Fruit fly (Drosophila melanogaster) whole organism, embryonic: ENCODE results near the gene Oseg2.
A peak's percentile ranks its signal among the peaks of the same experiment; 100 is the strongest.

Source experiments
- CG10209 ChIP-seq: fragments of 200-800 bp; sonication (Bioruptor generic); optimal IDR thresholded peaks from 3 replicates; lab custom pipeline; 2017; ENCODE audit warnings: missing biosample characterization, mild to moderate bottlenecking, missing genetic modification characterization, missing genetic modification reagents
- CG11695 ChIP-seq: fragments of 200-800 bp; sonication (Bioruptor generic); IDR thresholded peaks from 3 replicates; pipeline ENCODE4 v1.3.6; 2022; ENCODE audit warnings: missing biosample characterization, missing genetic modification characterization
- CG12299 ChIP-seq: fragments of 200-800 bp; sonication (Bioruptor generic); optimal IDR thresholded peaks from 2 replicates; lab custom pipeline; 2018; ENCODE audit warnings: missing biosample characterization, mild to moderate bottlenecking, missing genetic modification characterization
- CG12391 ChIP-seq: fragments of 200-800 bp; sonication (Bioruptor generic); optimal IDR thresholded peaks from 3 replicates; lab custom pipeline; 2018; ENCODE audit warnings: missing biosample characterization, mild to moderate bottlenecking, missing genetic modification characterization, moderate library complexity
- CG13287 ChIP-seq: fragments of 200-800 bp; sonication (Bioruptor generic); IDR thresholded peaks from 2 replicates; pipeline ENCODE4 v1.3.6; 2022; ENCODE audit warnings: missing biosample characterization, missing genetic modification characterization; ENCODE audit not compliant: partially characterized antibody
- CG15479 ChIP-seq: fragments of 200-800 bp; sonication (Bioruptor generic); optimal IDR thresholded peaks from 3 replicates; lab custom pipeline; 2019; ENCODE audit warnings: missing biosample characterization, mild to moderate bottlenecking, missing genetic modification characterization, moderate library complexity
- CG16863 ChIP-seq: fragments of 200-800 bp; sonication (Bioruptor generic); optimal IDR thresholded peaks from 3 replicates; lab custom pipeline; 2016; ENCODE audit warnings: missing biosample characterization, missing genetic modification characterization
- CG2678 ChIP-seq: fragments of 200-800 bp; sonication (Bioruptor generic); optimal IDR thresholded peaks from 3 replicates; lab custom pipeline; 2019; ENCODE audit warnings: missing biosample characterization, mild to moderate bottlenecking, missing genetic modification characterization, moderate library complexity
- CG30020 ChIP-seq: fragments of 200-800 bp; optimal IDR thresholded peaks from 2 replicates; lab custom pipeline; 2019; ENCODE audit warnings: missing biosample characterization, mild to moderate bottlenecking, missing genetic modification characterization, moderate library complexity
- CG32772 ChIP-seq: fragments of 200-800 bp; sonication (Bioruptor generic); IDR thresholded peaks from 2 replicates; pipeline ENCODE4 v1.3.6; 2022; ENCODE audit warnings: missing biosample characterization, missing genetic modification characterization
- CG33213 ChIP-seq: fragments of 200-800 bp; sonication (Bioruptor generic); optimal IDR thresholded peaks from 3 replicates; lab custom pipeline; 2016; ENCODE audit warnings: missing biosample characterization, missing genetic modification characterization
- CG4282 ChIP-seq: fragments of 200-800 bp; sonication (Bioruptor generic); optimal IDR thresholded peaks from 2 replicates; lab custom pipeline; 2016; ENCODE audit warnings: missing biosample characterization, missing genetic modification characterization
- CG4617 ChIP-seq: fragments of 200-800 bp; sonication (Bioruptor generic); optimal IDR thresholded peaks from 3 replicates; lab custom pipeline; 2016; ENCODE audit warnings: missing biosample characterization, missing genetic modification characterization, borderline replicate concordance
- CG6765 ChIP-seq: fragments of 200-800 bp; sonication (Bioruptor generic); optimal IDR thresholded peaks from 3 replicates; lab custom pipeline; 2017; ENCODE audit warnings: missing biosample characterization, mild to moderate bottlenecking, missing genetic modification characterization
- CG7556 ChIP-seq: fragments of 200-800 bp; sonication (Bioruptor generic); optimal IDR thresholded peaks from 2 replicates; lab custom pipeline; 2017; ENCODE audit warnings: missing biosample characterization, mild to moderate bottlenecking, missing genetic modification characterization
- CG8089 ChIP-seq: fragments of 200-800 bp; sonication (Bioruptor generic); optimal IDR thresholded peaks from 3 replicates; lab custom pipeline; 2016; ENCODE audit warnings: missing biosample characterization, missing genetic modification characterization
- CG8944 ChIP-seq: fragments of 200-800 bp; sonication (Bioruptor generic); optimal IDR thresholded peaks from 3 replicates; lab custom pipeline; 2016; ENCODE audit warnings: missing biosample characterization, missing genetic modification characterization
- CTCF ChIP-seq: fragments of 200-800 bp; sonication (Bioruptor generic); optimal IDR thresholded peaks from 2 replicates; lab custom pipeline; 2017; ENCODE audit warnings: missing biosample characterization, mild to moderate bottlenecking, missing genetic modification characterization, moderate library complexity
- D19B ChIP-seq: fragments of 200-800 bp; sonication (Bioruptor generic); optimal IDR thresholded peaks from 2 replicates; lab custom pipeline; 2017; ENCODE audit warnings: missing biosample characterization, mild to moderate bottlenecking, missing genetic modification characterization
- Dad ChIP-seq: fragments of 200-800 bp; sonication (Bioruptor generic); optimal IDR thresholded peaks from 3 replicates; lab custom pipeline; 2016; ENCODE audit warnings: missing biosample characterization, missing genetic modification characterization
- Dip2 ChIP-seq: fragments of 200-800 bp; sonication (Bioruptor generic); IDR thresholded peaks from 2 replicates; pipeline ENCODE4 v1.3.6; 2022; ENCODE audit warnings: missing biosample characterization, missing genetic modification characterization
- Drgx ChIP-seq: fragments of 200-800 bp; sonication (Bioruptor generic); IDR thresholded peaks from 2 replicates; pipeline ENCODE4 v1.3.6; 2022; ENCODE audit warnings: missing biosample characterization, missing genetic modification characterization
- ERR ChIP-seq: fragments of 200-800 bp; sonication (Bioruptor generic); optimal IDR thresholded peaks from 2 replicates; lab custom pipeline; 2016; ENCODE audit warnings: missing biosample characterization, missing genetic modification characterization
- Elba2 ChIP-seq: fragments of 200-800 bp; sonication (Bioruptor generic); optimal IDR thresholded peaks from 3 replicates; lab custom pipeline; 2016; ENCODE audit warnings: missing biosample characterization, missing genetic modification characterization
- Pdp1 ChIP-seq, 2 experiments: fragments of 200-800 bp; sonication (Bioruptor generic); optimal IDR thresholded peaks; 3 replicates each; lab custom pipeline; 2016; ENCODE audit warnings: missing biosample characterization in 2 of 2, missing genetic modification characterization in 2 of 2, mild to moderate bottlenecking in 1 of 2, moderate library complexity in 1 of 2
- Poxn ChIP-seq: fragments of 200-800 bp; sonication (Bioruptor generic); IDR thresholded peaks from 2 replicates; pipeline ENCODE4 v1.3.6; 2022; ENCODE audit warnings: missing biosample characterization, missing genetic modification characterization
- Sox100B ChIP-seq: fragments of 200-800 bp; sonication (Bioruptor generic); optimal IDR thresholded peaks from 3 replicates; lab custom pipeline; 2018; ENCODE audit warnings: missing biosample characterization, mild to moderate bottlenecking, missing genetic modification characterization
- Taf1 ChIP-seq: fragments of 200-800 bp; sonication (Bioruptor generic); IDR thresholded peaks from 2 replicates; pipeline ENCODE4 v1.3.6; 2022; ENCODE audit warnings: missing biosample characterization, missing genetic modification characterization
- YL-1 ChIP-seq: fragments of 200-800 bp; sonication (Bioruptor generic); optimal IDR thresholded peaks from 3 replicates; lab custom pipeline; 2017; ENCODE audit warnings: missing biosample characterization, mild to moderate bottlenecking, missing genetic modification characterization
- al ChIP-seq: fragments of 200-800 bp; sonication (Bioruptor generic); IDR thresholded peaks from 2 replicates; pipeline ENCODE4 v1.3.6; 2022; ENCODE audit warnings: missing biosample characterization, missing genetic modification characterization
- amos ChIP-seq: fragments of 200-800 bp; sonication (Bioruptor generic); IDR thresholded peaks from 2 replicates; pipeline ENCODE4 v1.3.6; 2022; ENCODE audit warnings: missing biosample characterization, missing genetic modification characterization; ENCODE audit not compliant: partially characterized antibody
- ato ChIP-seq: fragments of 200-800 bp; sonication (Bioruptor generic); IDR thresholded peaks from 2 replicates; pipeline ENCODE4 v1.3.6; 2022; ENCODE audit warnings: missing biosample characterization, missing genetic modification characterization; ENCODE audit not compliant: partially characterized antibody
- cato ChIP-seq: fragments of 200-800 bp; sonication (Bioruptor generic); optimal IDR thresholded peaks from 2 replicates; lab custom pipeline; 2016; ENCODE audit warnings: missing biosample characterization, missing genetic modification characterization, borderline replicate concordance
- corto ChIP-seq: fragments of 200-800 bp; sonication (Bioruptor generic); optimal IDR thresholded peaks from 2 replicates; lab custom pipeline; 2016; ENCODE audit warnings: missing biosample characterization, mild to moderate bottlenecking, missing genetic modification characterization, moderate library complexity
- danr ChIP-seq: fragments of 200-800 bp; sonication (Bioruptor generic); IDR thresholded peaks from 2 replicates; pipeline ENCODE4 v1.3.6; 2022; ENCODE audit warnings: missing biosample characterization, missing genetic modification characterization
- emc ChIP-seq: fragments of 200-800 bp; sonication (Bioruptor generic); optimal IDR thresholded peaks from 2 replicates; lab custom pipeline; 2016; ENCODE audit warnings: missing biosample characterization, missing genetic modification characterization
- ewg ChIP-seq: fragments of 200-800 bp; sonication (Bioruptor generic); optimal IDR thresholded peaks from 3 replicates; lab custom pipeline; 2017; ENCODE audit warnings: mild to moderate bottlenecking, missing biosample characterization, missing genetic modification reagents, missing genetic modification characterization
- ftz-f1 ChIP-seq: fragments of 200-800 bp; sonication (Bioruptor generic); optimal IDR thresholded peaks from 2 replicates; lab custom pipeline; 2016; ENCODE audit warnings: missing biosample characterization, missing genetic modification characterization
- gcm2 ChIP-seq: fragments of 200-800 bp; sonication (Bioruptor generic); optimal IDR thresholded peaks from 2 replicates; lab custom pipeline; 2016; ENCODE audit warnings: missing biosample characterization, missing genetic modification characterization
- grau ChIP-seq: fragments of 200-800 bp; optimal IDR thresholded peaks from 3 replicates; lab custom pipeline; 2019; ENCODE audit warnings: missing biosample characterization, mild to moderate bottlenecking, missing genetic modification characterization, moderate library complexity
- gt ChIP-seq: fragments of 200-800 bp; sonication (Bioruptor generic); IDR thresholded peaks from 2 replicates; pipeline ENCODE4 v1.3.6; 2022; ENCODE audit warnings: missing biosample characterization, missing genetic modification characterization
- lov ChIP-seq, 2 experiments: fragments of 200-800 bp in 1 of 2; fragments of >200 bp in 1 of 2; sonication (Bioruptor generic) in 1 of 2; IDR thresholded peaks in 1 of 2; optimal IDR thresholded peaks in 1 of 2; 2 replicates in 1 of 2; 3 replicates in 1 of 2; pipeline versions ENCODE4 v1.3.6 to Lab custom; 2017 to 2022; ENCODE audit warnings: missing biosample characterization in 1 of 2, missing genetic modification characterization in 1 of 2
- mam ChIP-seq: fragments of 200-800 bp; sonication (Bioruptor generic); optimal IDR thresholded peaks from 3 replicates; lab custom pipeline; 2016; ENCODE audit warnings: missing biosample characterization, missing genetic modification characterization
- pb ChIP-seq: fragments of 200-800 bp; sonication (Bioruptor generic); optimal IDR thresholded peaks from 3 replicates; lab custom pipeline; 2016; ENCODE audit warnings: missing biosample characterization, missing genetic modification characterization
- pfk ChIP-seq: fragments of 200-800 bp; sonication (Bioruptor generic); optimal IDR thresholded peaks from 2 replicates; lab custom pipeline; 2018; ENCODE audit warnings: missing biosample characterization, mild to moderate bottlenecking, missing genetic modification characterization, moderate library complexity
- phol ChIP-seq: fragments of 200-800 bp; sonication (Bioruptor generic); optimal IDR thresholded peaks from 3 replicates; lab custom pipeline; 2018; ENCODE audit warnings: missing biosample characterization, mild to moderate bottlenecking, missing genetic modification characterization, moderate library complexity
- repo ChIP-seq: fragments of 200-800 bp; sonication (Bioruptor generic); optimal IDR thresholded peaks from 2 replicates; lab custom pipeline; 2016; ENCODE audit warnings: missing biosample characterization, missing genetic modification characterization
- sd ChIP-seq: fragments of 200-800 bp; sonication (Bioruptor generic); optimal IDR thresholded peaks from 3 replicates; lab custom pipeline; 2018; ENCODE audit warnings: missing biosample characterization, mild to moderate bottlenecking, missing genetic modification characterization, moderate library complexity
- tap ChIP-seq: fragments of 200-800 bp; optimal IDR thresholded peaks from 3 replicates; lab custom pipeline; 2019; ENCODE audit warnings: missing biosample characterization, mild to moderate bottlenecking, missing genetic modification characterization, moderate library complexity
- wek ChIP-seq: fragments of 200-800 bp; sonication (Bioruptor generic); optimal IDR thresholded peaks from 3 replicates; lab custom pipeline; 2018; ENCODE audit warnings: missing biosample characterization, mild to moderate bottlenecking, missing genetic modification characterization, moderate library complexity

The Oseg2 gene

DNA sequence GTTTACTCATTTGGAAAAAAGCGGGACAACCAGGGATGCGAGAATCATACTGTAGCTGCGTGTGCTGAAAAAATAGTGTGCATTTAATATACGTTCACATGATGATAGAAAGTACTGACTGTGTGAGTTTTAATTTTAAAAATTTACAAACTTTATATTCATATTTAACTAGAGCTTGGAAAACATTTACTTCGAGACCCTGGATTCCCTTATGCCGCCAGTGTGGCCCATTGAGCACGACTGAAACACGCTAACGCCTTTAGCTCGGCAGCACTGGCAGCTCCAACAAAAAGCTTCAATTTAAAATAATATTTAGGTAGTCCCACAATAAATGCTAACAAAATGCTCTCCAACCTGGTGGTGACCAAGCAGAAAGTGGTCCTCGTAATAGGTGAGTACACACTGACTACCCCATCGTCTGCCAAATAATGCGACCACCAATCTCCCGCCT is 28.0 kb downstream of the Oseg2 start, which contains the start of the genes CG1275 and Elp5 (continued):
- peak; percentile 94 for TF ChIP-seq gcm2 (GFP tag; lab: Kevin White, UChicago)
- TF ChIP-seq danr (GFP tag; lab: Robert Waterston, UW) = peak; percentile 99
- peak; percentile 95 for TF ChIP-seq CG16863 (GFP tag; lab: Kevin White, UChicago)
- TF ChIP-seq Pdp1 (GFP tag; optimal IDR thresholded peaks at IDR 0.05; lab: Kevin White, UChicago) = peak; percentile 98
- TF ChIP-seq sd = peak; percentile 93
- TF ChIP-seq CG12391 (tag; lab: Kevin White, UChicago) = peak; percentile 98
- 0 out of 2 replicates have a peak, but pooled peaks have one; percentile 6 for TF ChIP-seq ato (GFP tag; lab: Robert Waterston, UW)
- peak; percentile 91 for TF ChIP-seq emc (GFP tag; lab: Kevin White, UChicago)
- peak; percentile 71 for TF ChIP-seq pfk
- TF ChIP-seq CG33213 (GFP tag; lab: Kevin White, UChicago) = peak; percentile 96
- peak; percentile 96 for TF ChIP-seq phol
- peak; percentile 84 for TF ChIP-seq Elba2 (GFP tag; lab: Kevin White, UChicago)
- TF ChIP-seq ewg (GFP tag; lab: Kevin White, UChicago) = peak; percentile 95
- peak; percentile 97 for TF ChIP-seq CG12299 (tag; lab: Kevin White, UChicago)
- TF ChIP-seq Sox100B (GFP tag; lab: Kevin White, UChicago) = peak; percentile 91
- peak; percentile 85 for TF ChIP-seq CG30020 (tag; lab: Kevin White, UChicago)
- peak; percentile 96 for TF ChIP-seq CG8944 (GFP tag; lab: Kevin White, UChicago)
- TF ChIP-seq CG11695 (GFP tag; lab: Robert Waterston, UW) = peak; percentile 99
- TF ChIP-seq repo (GFP tag; lab: Kevin White, UChicago) = peak; percentile 91
- peak; percentile 94 for TF ChIP-seq CG8089 (GFP tag; lab: Kevin White, UChicago)
- TF ChIP-seq D19B (GFP tag; lab: Kevin White, UChicago) = peak; percentile 95
- peak; percentile 99 for TF ChIP-seq tap (tag; lab: Kevin White, UChicago)
- TF ChIP-seq Poxn (GFP tag; lab: Robert Waterston, UW) = peak; percentile 98
- TF ChIP-seq CG4282 = peak; percentile 94
- TF ChIP-seq CG4617 (GFP tag; lab: Kevin White, UChicago) = peak; percentile 96
- no peak for TF ChIP-seq lov (optimal IDR thresholded peaks at IDR 0.05; lab: Kevin White, UChicago)
- TF ChIP-seq lov (GFP tag; IDR thresholded peaks at IDR 0.05; lab: Robert Waterston, UW) = peak; percentile 99
- TF ChIP-seq YL-1 = peak; percentile 95
- TF ChIP-seq ftz-f1 (GFP tag; lab: Kevin White, UChicago) = peak; percentile 86
- TF ChIP-seq CG6765 = peak; percentile 94
- peak; percentile 37; the same call in 1 of the 2 replicates for TF ChIP-seq CG13287 (GFP tag; lab: Robert Waterston, UW)
- TF ChIP-seq amos = peak; percentile 27; the same call in 1 of the 2 replicates
- TF ChIP-seq CG32772 = peak; percentile 100
- TF ChIP-seq gt (GFP tag; lab: Robert Waterston, UW) = peak; percentile 99
- peak; percentile 94 for TF ChIP-seq pb (GFP tag; lab: Kevin White, UChicago)
- peak; percentile 81 for TF ChIP-seq Dip2 (GFP tag; lab: Robert Waterston, UW)
- peak; percentile 99 for TF ChIP-seq Taf1 (GFP tag; lab: Robert Waterston, UW)
- peak; percentile 98 for TF ChIP-seq CG10209 (GFP tag; lab: Kevin White, UChicago)
- TF ChIP-seq CG15479 = peak; percentile 62
- peak; percentile 96 for TF ChIP-seq CG7556 (GFP tag; lab: Kevin White, UChicago)
- TF ChIP-seq mam = peak; percentile 97
- peak; percentile 100 for TF ChIP-seq Drgx (GFP tag; lab: Robert Waterston, UW)
- peak; percentile 99 for TF ChIP-seq al (GFP tag; lab: Robert Waterston, UW)
- peak; percentile 94 for TF ChIP-seq Dad (GFP tag; lab: Kevin White, UChicago)
- peak; percentile 94 for TF ChIP-seq wek (GFP tag; lab: Kevin White, UChicago)
- peak; percentile 99 for TF ChIP-seq CG2678
- TF ChIP-seq grau (tag; lab: Kevin White, UChicago) = peak; percentile 97
- TF ChIP-seq ERR (GFP tag; lab: Kevin White, UChicago) = peak; percentile 94
- TF ChIP-seq cato (GFP tag; lab: Kevin White, UChicago) = peak; percentile 97
- TF ChIP-seq corto (GFP tag; lab: Kevin White, UChicago) = peak; percentile 96
- peak; percentile 38 for TF ChIP-seq CTCF
